Fruit fly (Drosophila melanogaster) whole organism, embryonic: ENCODE measurements around the gene Ac13E.
A peak's percentile ranks its signal among the peaks of the same experiment; 100 is the strongest.

Source experiments
- Antp ChIP-seq: fragments of 200-800 bp; sonication (Bioruptor generic); optimal IDR thresholded peaks from 3 replicates; lab custom pipeline; 2016; ENCODE audit warnings: missing biosample characterization, missing genetic modification characterization
- B-H1 ChIP-seq: fragments of 200-800 bp; sonication (Bioruptor generic); IDR thresholded peaks from 3 replicates; pipeline ENCODE4 v1.3.6; 2022; ENCODE audit warnings: missing biosample characterization, missing genetic modification characterization
- B-H2 ChIP-seq: fragments of 200-800 bp; sonication (Bioruptor generic); optimal IDR thresholded peaks from 2 replicates; lab custom pipeline; 2018; ENCODE audit warnings: missing biosample characterization, mild to moderate bottlenecking, missing genetic modification characterization
- CG10979 ChIP-seq: fragments of 200-800 bp; sonication (Bioruptor generic); optimal IDR thresholded peaks from 2 replicates; lab custom pipeline; 2018; ENCODE audit warnings: missing biosample characterization, mild to moderate bottlenecking, missing genetic modification characterization, moderate library complexity
- CG16815 ChIP-seq: fragments of 200-800 bp; sonication (Bioruptor generic); optimal IDR thresholded peaks from 3 replicates; lab custom pipeline; 2017; ENCODE audit warnings: missing biosample characterization, mild to moderate bottlenecking, missing genetic modification characterization
- CG17328 ChIP-seq: fragments of 200-800 bp; sonication (Bioruptor generic); IDR thresholded peaks from 2 replicates; pipeline ENCODE4 v1.3.6; 2022; ENCODE audit warnings: missing biosample characterization, missing genetic modification characterization
- CG18619 ChIP-seq: fragments of 200-800 bp; sonication (Bioruptor generic); optimal IDR thresholded peaks from 3 replicates; lab custom pipeline; 2017; ENCODE audit warnings: missing biosample characterization, mild to moderate bottlenecking, missing genetic modification characterization
- CG2889 ChIP-seq: fragments of 200-800 bp; sonication (Bioruptor generic); IDR thresholded peaks from 3 replicates; pipeline ENCODE4 v1.3.6; 2022; ENCODE audit warnings: missing biosample characterization, missing genetic modification characterization
- CG3065 ChIP-seq: fragments of 200-800 bp; sonication (Bioruptor generic); optimal IDR thresholded peaks from 2 replicates; lab custom pipeline; 2016; ENCODE audit warnings: missing biosample characterization, missing genetic modification characterization
- CG31365 ChIP-seq: fragments of 200-800 bp; sonication (Bioruptor generic); optimal IDR thresholded peaks from 2 replicates; lab custom pipeline; 2018; ENCODE audit warnings: missing biosample characterization, mild to moderate bottlenecking, missing genetic modification characterization
- CG32532 ChIP-seq: fragments of 200-800 bp; sonication (Bioruptor generic); IDR thresholded peaks from 2 replicates; pipeline ENCODE4 v1.3.6; 2022; ENCODE audit warnings: missing biosample characterization, missing genetic modification characterization
- CG32772 ChIP-seq: fragments of 200-800 bp; sonication (Bioruptor generic); IDR thresholded peaks from 2 replicates; pipeline ENCODE4 v1.3.6; 2022; ENCODE audit warnings: missing biosample characterization, missing genetic modification characterization
- CG33213 ChIP-seq: fragments of 200-800 bp; sonication (Bioruptor generic); optimal IDR thresholded peaks from 3 replicates; lab custom pipeline; 2016; ENCODE audit warnings: missing biosample characterization, missing genetic modification characterization
- CG33557 ChIP-seq: fragments of 200-800 bp; sonication (Bioruptor generic); optimal IDR thresholded peaks from 2 replicates; lab custom pipeline; 2019; ENCODE audit warnings: missing biosample characterization, mild to moderate bottlenecking, missing genetic modification characterization, moderate library complexity
- CG5245 ChIP-seq: fragments of 200-800 bp; sonication (Bioruptor generic); optimal IDR thresholded peaks from 3 replicates; lab custom pipeline; 2016; ENCODE audit warnings: missing biosample characterization, missing genetic modification characterization
- CG6254 ChIP-seq: fragments of 200-800 bp; sonication (Bioruptor generic); optimal IDR thresholded peaks from 3 replicates; lab custom pipeline; 2017; ENCODE audit warnings: mild to moderate bottlenecking, missing biosample characterization, missing genetic modification reagents, missing genetic modification characterization
- CG6654 ChIP-seq: fragments of 200-800 bp; sonication (Bioruptor generic); optimal IDR thresholded peaks from 2 replicates; lab custom pipeline; 2017; ENCODE audit warnings: missing biosample characterization, mild to moderate bottlenecking, missing genetic modification characterization
- CG6791 ChIP-seq: fragments of 200-800 bp; sonication (Bioruptor generic); IDR thresholded peaks from 3 replicates; pipeline ENCODE4 v1.3.6; 2022; ENCODE audit warnings: missing biosample characterization, missing genetic modification characterization; ENCODE audit not compliant: partially characterized antibody
- CG8388 ChIP-seq: fragments of 200-800 bp; sonication (Bioruptor generic); optimal IDR thresholded peaks from 2 replicates; lab custom pipeline; 2019; ENCODE audit warnings: missing biosample characterization, mild to moderate bottlenecking, missing genetic modification characterization, moderate library complexity
- CG9215 ChIP-seq: fragments of 200-800 bp; sonication (Bioruptor generic); IDR thresholded peaks from 2 replicates; pipeline ENCODE4 v1.3.6; 2022; ENCODE audit warnings: missing biosample characterization, missing genetic modification characterization
- CTCF ChIP-seq: fragments of 200-800 bp; sonication (Bioruptor generic); optimal IDR thresholded peaks from 2 replicates; lab custom pipeline; 2017; ENCODE audit warnings: missing biosample characterization, mild to moderate bottlenecking, missing genetic modification characterization, moderate library complexity
- D ChIP-seq, 2 experiments: fragments of 200-800 bp in 1 of 2; fragments of >200 bp in 1 of 2; sonication (Bioruptor generic) in 1 of 2; optimal IDR thresholded peaks; 2 replicates in 1 of 2; 3 replicates in 1 of 2; lab custom pipeline; 2017; ENCODE audit warnings: mild to moderate bottlenecking in 1 of 2, missing biosample characterization in 1 of 2, missing genetic modification characterization in 1 of 2, missing genetic modification reagents in 1 of 2
- Dbx ChIP-seq: fragments of 200-800 bp; sonication (Bioruptor generic); IDR thresholded peaks from 3 replicates; pipeline ENCODE4 v1.3.6; 2022; ENCODE audit warnings: missing biosample characterization, missing genetic modification characterization
- Dip3 ChIP-seq: fragments of 200-800 bp; sonication (Bioruptor generic); optimal IDR thresholded peaks from 3 replicates; lab custom pipeline; 2016; ENCODE audit warnings: missing biosample characterization, missing genetic modification characterization
- Dll ChIP-seq: fragments of 200-800 bp; sonication (Bioruptor generic); IDR thresholded peaks from 4 replicates; pipeline ENCODE4 v1.3.6; 2022; ENCODE audit warnings: missing biosample characterization, missing genetic modification characterization; ENCODE audit not compliant: partially characterized antibody
- Dp ChIP-seq: fragments of 200-800 bp; sonication (Bioruptor generic); optimal IDR thresholded peaks from 2 replicates; lab custom pipeline; 2018; ENCODE audit warnings: missing biosample characterization, mild to moderate bottlenecking, missing genetic modification characterization, moderate library complexity
- E2f2 ChIP-seq: fragments of 200-800 bp; sonication (Bioruptor generic); IDR thresholded peaks from 2 replicates; pipeline ENCODE4 v1.3.6; 2022; ENCODE audit warnings: missing biosample characterization, missing genetic modification characterization
- MBD-R2 ChIP-seq: fragments of 200-800 bp; sonication (Bioruptor generic); IDR thresholded peaks from 2 replicates; pipeline ENCODE4 v1.3.6; 2022; ENCODE audit warnings: missing biosample characterization, missing genetic modification characterization
- NFAT ChIP-seq: fragments of 200-800 bp; sonication (Bioruptor generic); IDR thresholded peaks from 2 replicates; pipeline ENCODE4 v1.3.6; 2022; ENCODE audit warnings: missing biosample characterization, missing genetic modification characterization
- NfI ChIP-seq: fragments of 200-800 bp; sonication (Bioruptor generic); optimal IDR thresholded peaks from 3 replicates; lab custom pipeline; 2018; ENCODE audit warnings: missing biosample characterization, mild to moderate bottlenecking, missing genetic modification characterization, moderate library complexity
- Ssrp ChIP-seq: fragments of 200-800 bp; sonication (Bioruptor generic); optimal IDR thresholded peaks from 2 replicates; lab custom pipeline; 2018; ENCODE audit warnings: missing biosample characterization, mild to moderate bottlenecking, missing genetic modification characterization, moderate library complexity
- Trl ChIP-seq, 3 experiments: fragments of >200 bp in 2 of 3; fragments of 200-800 bp in 1 of 3; sonication (Bioruptor generic) in 1 of 3; optimal IDR thresholded peaks; 2 replicates in 1 of 3; 3 replicates in 2 of 3; lab custom pipeline; 2016 to 2017; ENCODE audit warnings: missing biosample characterization in 1 of 3, missing genetic modification characterization in 1 of 3
- Usf ChIP-seq: fragments of 200-800 bp; sonication (Bioruptor generic); optimal IDR thresholded peaks from 2 replicates; lab custom pipeline; 2017; ENCODE audit warnings: missing genotype, missing biosample characterization, missing genetic modification characterization
- amos ChIP-seq: fragments of 200-800 bp; sonication (Bioruptor generic); IDR thresholded peaks from 2 replicates; pipeline ENCODE4 v1.3.6; 2022; ENCODE audit warnings: missing biosample characterization, missing genetic modification characterization; ENCODE audit not compliant: partially characterized antibody
- bab2 ChIP-seq: fragments of 200-800 bp; sonication (Bioruptor generic); optimal IDR thresholded peaks from 2 replicates; lab custom pipeline; 2016; ENCODE audit warnings: missing biosample characterization, missing genetic modification characterization
- dm ChIP-seq: fragments of 200-800 bp; sonication (Bioruptor generic); optimal IDR thresholded peaks from 3 replicates; lab custom pipeline; 2016; ENCODE audit warnings: missing biosample characterization, missing genetic modification characterization
- eyg ChIP-seq: fragments of 200-800 bp; sonication (Bioruptor generic); optimal IDR thresholded peaks from 3 replicates; lab custom pipeline; 2016; ENCODE audit warnings: missing biosample characterization, missing genetic modification characterization
- lab ChIP-seq: fragments of 200-800 bp; sonication (Bioruptor generic); optimal IDR thresholded peaks from 3 replicates; lab custom pipeline; 2017; ENCODE audit warnings: missing biosample characterization, missing genetic modification characterization, mild to moderate bottlenecking, moderate library complexity, missing genetic modification reagents
- lilli ChIP-seq: fragments of 200-800 bp; sonication (Bioruptor generic); optimal IDR thresholded peaks from 3 replicates; lab custom pipeline; 2016; ENCODE audit warnings: missing biosample characterization, missing genetic modification characterization
- nerfin-1 ChIP-seq: fragments of 200-800 bp; sonication (Bioruptor generic); optimal IDR thresholded peaks from 3 replicates; lab custom pipeline; 2019; ENCODE audit warnings: missing biosample characterization, mild to moderate bottlenecking, missing genetic modification characterization, moderate library complexity
- oc ChIP-seq: fragments of 200-800 bp; sonication (Bioruptor generic); optimal IDR thresholded peaks from 2 replicates; lab custom pipeline; 2018; ENCODE audit warnings: missing biosample characterization, mild to moderate bottlenecking, missing genetic modification characterization, moderate library complexity
- odd ChIP-seq: fragments of 200-800 bp; sonication (Bioruptor generic); optimal IDR thresholded peaks from 2 replicates; lab custom pipeline; 2017; ENCODE audit warnings: missing biosample characterization, mild to moderate bottlenecking, missing genetic modification characterization
- org-1 ChIP-seq: fragments of 200-800 bp; sonication (Bioruptor generic); optimal IDR thresholded peaks from 2 replicates; lab custom pipeline; 2017; ENCODE audit warnings: missing biosample characterization, missing genetic modification characterization
- repo ChIP-seq: fragments of 200-800 bp; sonication (Bioruptor generic); optimal IDR thresholded peaks from 2 replicates; lab custom pipeline; 2016; ENCODE audit warnings: missing biosample characterization, missing genetic modification characterization
- salm ChIP-seq: fragments of 200-800 bp; sonication (Bioruptor generic); optimal IDR thresholded peaks from 2 replicates; lab custom pipeline; 2018; ENCODE audit warnings: missing biosample characterization, mild to moderate bottlenecking, missing genetic modification characterization
- sens-2 ChIP-seq: fragments of 200-800 bp; sonication (Bioruptor generic); IDR thresholded peaks from 2 replicates; pipeline ENCODE4 v1.3.6; 2022; ENCODE audit warnings: missing biosample characterization, missing genetic modification characterization
- slou ChIP-seq: fragments of 200-800 bp; sonication (Bioruptor generic); optimal IDR thresholded peaks from 3 replicates; lab custom pipeline; 2016; ENCODE audit warnings: missing biosample characterization, missing genetic modification characterization
- trem ChIP-seq: fragments of 200-800 bp; optimal IDR thresholded peaks from 3 replicates; lab custom pipeline; 2019; ENCODE audit warnings: missing biosample characterization, mild to moderate bottlenecking, missing genetic modification characterization, moderate library complexity
- unc-4 ChIP-seq: fragments of 200-800 bp; sonication (Bioruptor generic); IDR thresholded peaks from 2 replicates; pipeline ENCODE4 v1.3.6; 2022; ENCODE audit warnings: missing biosample characterization, missing genetic modification characterization; ENCODE audit not compliant: partially characterized antibody
- wek ChIP-seq: fragments of 200-800 bp; sonication (Bioruptor generic); optimal IDR thresholded peaks from 3 replicates; lab custom pipeline; 2018; ENCODE audit warnings: missing biosample characterization, mild to moderate bottlenecking, missing genetic modification characterization, moderate library complexity
- z ChIP-seq: fragments of 200-800 bp; sonication (Bioruptor generic); IDR thresholded peaks from 3 replicates; pipeline ENCODE4 v1.3.6; 2022; ENCODE audit warnings: missing biosample characterization, missing genetic modification characterization

Ac13E gene

DNA sequence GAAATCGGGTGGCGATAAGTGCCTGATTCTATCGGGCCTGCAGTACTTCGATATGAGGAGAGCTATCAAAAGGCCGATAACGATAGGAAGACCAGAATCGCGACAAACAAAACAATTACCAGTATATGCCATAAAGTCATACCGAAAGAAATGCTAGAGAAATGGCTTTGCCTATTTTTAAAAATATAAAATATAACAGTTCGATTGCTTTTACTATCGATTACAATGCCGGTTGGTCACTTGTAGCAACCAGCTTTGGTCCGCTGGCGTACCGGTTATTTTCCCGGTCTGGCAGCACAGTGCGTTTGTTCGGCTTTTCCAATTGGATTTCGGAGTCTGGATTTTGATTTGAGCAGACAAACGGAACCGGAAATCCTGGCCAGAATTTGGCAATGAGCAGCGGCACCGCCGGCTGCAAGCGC, 91.6 kb downstream of the Ac13E start, which contains the start of the genes shtd, CG6294 and CG6299 (continued):
- TF ChIP-seq B-H2 (GFP tag; lab: Kevin White, UChicago) (no peak), CG33557 (no peak), CG2889 (GFP tag; lab: Robert Waterston, UW) (no peak), NFAT (GFP tag; lab: Robert Waterston, UW) (no peak), CG6254 (GFP tag; lab: Kevin White, UChicago) (no peak), CG9215 (GFP tag; lab: Robert Waterston, UW) (no peak), eyg (no peak), Trl (optimal IDR thresholded peaks at IDR 0.05; lab: Kevin White, UChicago) (no peak), Trl (GFP tag; optimal IDR thresholded peaks at IDR 0.05; lab: Kevin White, UChicago) (no peak), CG18619 (GFP tag; lab: Kevin White, UChicago) (no peak), oc (no peak), salm (tag; lab: Kevin White, UChicago) (no peak), z (no peak), CG3065 (GFP tag; lab: Kevin White, UChicago) (no peak), sens-2 (no peak), CTCF (no peak), Antp (GFP tag; lab: Kevin White, UChicago) (peak; percentile 1), Dip3 (GFP tag; lab: Kevin White, UChicago) (peak; percentile 8), amos (GFP tag; lab: Robert Waterston, UW) (peak; percentile 84), Dll (GFP tag; lab: Robert Waterston, UW) (peak; percentile 94), unc-4 (GFP tag; lab: Robert Waterston, UW) (peak; percentile 86), CG33213 (GFP tag; lab: Kevin White, UChicago) (peak; percentile 48), dm (no peak), CG32532 (GFP tag; lab: Robert Waterston, UW) (no peak), E2f2 (GFP tag; lab: Robert Waterston, UW) (peak; percentile 83), Usf (GFP tag; lab: Kevin White, UChicago) (no peak), Ssrp (tag; lab: Kevin White, UChicago) (no peak), Dbx (GFP tag; lab: Robert Waterston, UW) (0 out of 3 replicates have a peak, but pooled peaks have one; percentile 13), CG6791 (GFP tag; lab: Robert Waterston, UW) (peak; percentile 97), MBD-R2 (GFP tag; lab: Robert Waterston, UW) (peak; percentile 91), CG16815 (GFP tag; lab: Kevin White, UChicago) (no peak), wek (GFP tag; lab: Kevin White, UChicago) (no peak), CG8388 (GFP tag; lab: Kevin White, UChicago) (no peak), NfI (no peak), repo (no peak), D (optimal IDR thresholded peaks at IDR 0.05; lab: Kevin White, UChicago) (no peak), D (GFP tag; optimal IDR thresholded peaks at IDR 0.05; lab: Kevin White, UChicago) (no peak), CG31365 (tag; lab: Kevin White, UChicago) (no peak), bab2 (GFP tag; lab: Kevin White, UChicago) (no peak), CG32772 (GFP tag; lab: Robert Waterston, UW) (no peak), Dp (peak; percentile 77), org-1 (no peak), slou (no peak), CG5245 (GFP tag; lab: Kevin White, UChicago) (no peak), CG6654 (GFP tag; lab: Kevin White, UChicago) (no peak), lab (GFP tag; lab: Kevin White, UChicago) (no peak), odd (GFP tag; lab: Kevin White, UChicago) (no peak), CG17328 (no peak), B-H1 (no peak), nerfin-1 (tag; lab: Kevin White, UChicago) (no peak), lilli (peak; percentile 18), CG10979 (tag; lab: Kevin White, UChicago) (no peak), trem (tag; lab: Kevin White, UChicago) (peak; percentile 79)
